Worm (Caenorhabditis elegans) whole organism, L2 larva: ENCODE data around the gene ZC204.12.
A peak's percentile ranks its signal among the peaks of the same experiment; 100 is the strongest.

Source experiments
- F13H6.1 ChIP-seq: sonication (generic microtip); optimal IDR thresholded peaks from 2 replicates; lab custom pipeline; 2016; ENCODE audit warnings: missing genetic modification characterization, missing compliant biosample characterization
- Y55F3AM.14 ChIP-seq: fragments of 200-800 bp; sonication (Bioruptor generic); optimal IDR thresholded peaks from 2 replicates; lab custom pipeline; 2018; ENCODE audit warnings: mild to moderate bottlenecking, missing genetic modification characterization, missing compliant biosample characterization
- ZK546.5 ChIP-seq: sonication (generic microtip); optimal IDR thresholded peaks from 2 replicates; lab custom pipeline; 2017; ENCODE audit warnings: missing biosample characterization, missing genetic modification characterization
- alr-1 ChIP-seq: fragments of 150-350 bp; optimal IDR thresholded peaks from 2 replicates; lab custom pipeline; 2014; ENCODE audit warnings: missing biosample characterization, missing genetic modification characterization
- aly-2 ChIP-seq: fragments of 150-350 bp; optimal IDR thresholded peaks from 2 replicates; lab custom pipeline; 2014; ENCODE audit warnings: missing biosample characterization, missing genetic modification characterization
- ama-1 ChIP-seq: fragments of 150-350 bp; optimal IDR thresholded peaks from 2 replicates; lab custom pipeline; 2018; ENCODE audit warnings: inconsistent platforms
- ceh-16 ChIP-seq: fragments of 150-350 bp; optimal IDR thresholded peaks from 2 replicates; lab custom pipeline; 2014; ENCODE audit warnings: missing biosample characterization, missing genetic modification characterization
- crh-2 ChIP-seq: sonication (generic microtip); optimal IDR thresholded peaks from 2 replicates; lab custom pipeline; 2017; ENCODE audit warnings: missing biosample characterization, missing genetic modification characterization
- dmd-4 ChIP-seq: sonication (generic microtip); optimal IDR thresholded peaks from 2 replicates; lab custom pipeline; 2017; ENCODE audit warnings: missing biosample characterization, missing genetic modification characterization
- elt-3 ChIP-seq: sonication (generic microtip); optimal IDR thresholded peaks from 2 replicates; lab custom pipeline; 2017; ENCODE audit warnings: missing biosample characterization, missing genetic modification characterization
- fos-1 ChIP-seq: fragments of 150-350 bp; optimal IDR thresholded peaks from 2 replicates; lab custom pipeline; 2014; ENCODE audit warnings: missing biosample characterization, missing genetic modification characterization
- gmeb-1 ChIP-seq: fragments of 150-350 bp; optimal IDR thresholded peaks from 2 replicates; lab custom pipeline; 2014; ENCODE audit warnings: missing biosample characterization, missing genetic modification characterization
- lin-13 ChIP-seq: fragments of 150-350 bp; optimal IDR thresholded peaks from 2 replicates; lab custom pipeline; 2014; ENCODE audit warnings: missing biosample characterization, missing genetic modification reagents, missing genetic modification characterization
- lin-39 ChIP-seq: fragments of 150-350 bp; optimal IDR thresholded peaks from 2 replicates; lab custom pipeline; 2014; ENCODE audit warnings: missing biosample characterization, missing genetic modification reagents, missing genetic modification characterization
- lsy-2 ChIP-seq, 2 experiments: fragments of 150-350 bp in 1 of 2; sonication (generic microtip) in 1 of 2; optimal IDR thresholded peaks; 2 replicates each; lab custom pipeline; 2014 to 2017; ENCODE audit warnings: missing biosample characterization in 2 of 2, missing genetic modification characterization in 2 of 2
- mab-5 ChIP-seq: fragments of 150-350 bp; optimal IDR thresholded peaks from 2 replicates; lab custom pipeline; 2014; ENCODE audit warnings: missing biosample characterization, missing genetic modification characterization
- mbf-1 ChIP-seq: sonication (generic microtip); optimal IDR thresholded peaks from 2 replicates; lab custom pipeline; 2017; ENCODE audit warnings: missing biosample characterization, missing genetic modification characterization
- mdl-1 ChIP-seq, 2 experiments: fragments of 150-350 bp in 1 of 2; sonication (generic microtip) in 1 of 2; optimal IDR thresholded peaks; 2 replicates each; lab custom pipeline; 2017; ENCODE audit warnings: missing biosample characterization in 2 of 2, missing genetic modification characterization in 2 of 2
- nhr-11 ChIP-seq: fragments of 150-350 bp; optimal IDR thresholded peaks from 2 replicates; lab custom pipeline; 2014; ENCODE audit warnings: missing biosample characterization, missing genetic modification characterization
- nhr-12 ChIP-seq: fragments of 150-350 bp; optimal IDR thresholded peaks from 2 replicates; lab custom pipeline; 2014; ENCODE audit warnings: missing biosample characterization, missing genetic modification characterization
- nhr-21 ChIP-seq: fragments of 150-350 bp; optimal IDR thresholded peaks from 2 replicates; lab custom pipeline; 2014; ENCODE audit warnings: missing biosample characterization, missing genetic modification characterization
- nhr-237 ChIP-seq: fragments of 150-350 bp; optimal IDR thresholded peaks from 2 replicates; lab custom pipeline; 2014; ENCODE audit warnings: missing biosample characterization, missing genetic modification characterization
- nhr-6 ChIP-seq: fragments of 150-350 bp; optimal IDR thresholded peaks from 2 replicates; lab custom pipeline; 2014; ENCODE audit warnings: missing biosample characterization, missing genetic modification characterization
- nhr-77 ChIP-seq: fragments of 150-350 bp; optimal IDR thresholded peaks from 2 replicates; lab custom pipeline; 2014; ENCODE audit warnings: missing biosample characterization, missing genetic modification characterization
- sma-3 ChIP-seq: sonication (generic microtip); optimal IDR thresholded peaks from 2 replicates; lab custom pipeline; 2016; ENCODE audit warnings: missing genetic modification reagents, missing genetic modification characterization, missing compliant biosample characterization
- sma-9 ChIP-seq, 2 experiments: fragments of 150-350 bp in 1 of 2; sonication (generic microtip) in 1 of 2; optimal IDR thresholded peaks; 2 replicates each; lab custom pipeline; 2014 to 2016; ENCODE audit warnings: missing genetic modification characterization in 2 of 2, mild to moderate bottlenecking in 1 of 2, missing biosample characterization in 1 of 2, missing compliant biosample characterization in 1 of 2, missing genetic modification reagents in 1 of 2, moderate library complexity in 1 of 2
- unc-39 ChIP-seq: fragments of 150-350 bp; optimal IDR thresholded peaks from 2 replicates; lab custom pipeline; 2014; ENCODE audit warnings: missing biosample characterization, missing genetic modification characterization
- unc-62 ChIP-seq: fragments of 150-350 bp; optimal IDR thresholded peaks from 2 replicates; lab custom pipeline; 2014; ENCODE audit warnings: missing biosample characterization, missing genetic modification reagents, missing genetic modification characterization
- zag-1 ChIP-seq: fragments of 150-350 bp; optimal IDR thresholded peaks from 2 replicates; lab custom pipeline; 2014; ENCODE audit warnings: missing biosample characterization, missing genetic modification characterization
- ztf-1 ChIP-seq: fragments of 200-800 bp; sonication (Bioruptor generic); conservative IDR thresholded peaks from 2 replicates; pipeline ENCODE4 v1.3.6; 2022; ENCODE audit warnings: missing genetic modification characterization, missing compliant biosample characterization
- ztf-11 ChIP-seq: sonication (generic microtip); optimal IDR thresholded peaks from 2 replicates; lab custom pipeline; 2017; ENCODE audit warnings: missing biosample characterization, missing genetic modification characterization
- ztf-4 ChIP-seq: fragments of 150-350 bp; optimal IDR thresholded peaks from 2 replicates; lab custom pipeline; 2014; ENCODE audit warnings: missing biosample characterization, missing genetic modification characterization

ZC204.12 gene

ce11 chrII:1621180-1621579 is 35.9 kb downstream of the ZC204.12 start, which contains the start of gene fbxa-158:
Gene fbxa-158, minus strand, starts transcription at chrII:1621280.
- no peak for TF ChIP-seq ama-1 (lab: Kevin White, UChicago)
- TF ChIP-seq alr-1: no peak
- no peak for TF ChIP-seq ztf-1 (GFP tag; lab: Robert Waterston, UW)
- TF ChIP-seq nhr-237 (tag; lab: Kevin White, UChicago): no peak
- no peak for TF ChIP-seq zag-1 (tag; lab: Kevin White, UChicago)

- TF ChIP-seq lin-13 (no peak), lsy-2 (tag; optimal IDR thresholded peaks at IDR 0.05; lab: Kevin White, UChicago) (no peak), aly-2 (tag; lab: Kevin White, UChicago) (no peak), ama-1 (lab: Kevin White, UChicago) (no peak), unc-62 (GFP tag; lab: Kevin White, UChicago) (no peak), elt-3 (tag; lab: Kevin White, UChicago) (no peak), ZK546.5 (no peak), nhr-77 (tag; lab: Kevin White, UChicago) (no peak), Y55F3AM.14 (no peak), sma-9 (GFP tag; optimal IDR thresholded peaks at IDR 0.05; lab: Kevin White, UChicago) (no peak), sma-9 (tag; optimal IDR thresholded peaks at IDR 0.05; lab: Kevin White, UChicago) (no peak), lin-39 (tag; lab: Kevin White, UChicago) (no peak), dmd-4 (tag; lab: Kevin White, UChicago) (no peak), fos-1 (tag; lab: Kevin White, UChicago) (no peak), F13H6.1 (tag; lab: Kevin White, UChicago) (no peak), gmeb-1 (no peak), nhr-12 (no peak), unc-39 (no peak)
These were observed 38.2 kb downstream of the ZC204.12 start, which contains the start of gene fbxa-166 for ce11 chrII:1618948-1619347. Gene fbxa-166, minus strand, starts transcription at chrII:1619048.

- TF ChIP-seq ceh-16 (no peak), ztf-4 (tag; lab: Kevin White, UChicago) (no peak), ztf-11 (tag; lab: Kevin White, UChicago) (no peak), lin-13 (no peak), elt-3 (tag; lab: Kevin White, UChicago) (no peak), ama-1 (lab: Kevin White, UChicago) (no peak), nhr-77 (tag; lab: Kevin White, UChicago) (no peak)
These were observed 40.7 kb downstream of the ZC204.12 start, which contains the start of gene fbxa-165 for ce11 chrII:1616382-1616781. Gene fbxa-165, minus strand, starts transcription at chrII:1616482.

ce11 chrII:1613972-1614371 is 43.1 kb downstream of the ZC204.12 start, which contains the start of gene fbxa-164:
Gene fbxa-164, minus strand, starts transcription at chrII:1614072.
- TF ChIP-seq unc-39 (no peak), mbf-1 (no peak), gmeb-1 (no peak), ZK546.5 (no peak), lsy-2 (tag; optimal IDR thresholded peaks at IDR 0.05; lab: Kevin White, UChicago) (no peak)

- TF ChIP-seq unc-39 (no peak), crh-2 (no peak), sma-3 (no peak), mab-5 (tag; lab: Kevin White, UChicago) (no peak), nhr-77 (tag; lab: Kevin White, UChicago) (no peak), mbf-1 (no peak), nhr-11 (tag; lab: Kevin White, UChicago) (no peak), alr-1 (no peak), ZK546.5 (no peak), ceh-16 (no peak), nhr-6 (tag; lab: Kevin White, UChicago) (no peak), lin-39 (tag; lab: Kevin White, UChicago) (no peak), lsy-2 (tag; optimal IDR thresholded peaks at IDR 0.05; lab: Kevin White, UChicago) (no peak), nhr-21 (tag; lab: Kevin White, UChicago) (no peak), nhr-237 (tag; lab: Kevin White, UChicago) (no peak), aly-2 (tag; lab: Kevin White, UChicago) (no peak), mdl-1 (tag; optimal IDR thresholded peaks at IDR 0.05; lab: Kevin White, UChicago) (no peak)
These were observed 46.5 kb downstream of the ZC204.12 start, which contains the start of gene fbxa-163 for ce11 chrII:1610630-1611029. Gene fbxa-163, minus strand, starts transcription at chrII:1610730.

ce11 chrII:1608915-1609314 is 48.2 kb downstream of the ZC204.12 start:
- peak; percentile 3 for TF ChIP-seq crh-2
- TF ChIP-seq nhr-237 (tag; lab: Kevin White, UChicago): no peak
- peak; percentile 59 for TF ChIP-seq fos-1 (tag; lab: Kevin White, UChicago)
- TF ChIP-seq, all 48 proteins: peak for 2
